Worm (Caenorhabditis elegans) whole organism, early embryonic: ENCODE data around the gene his-70.

Experiments used
- B0310.2 ChIP-seq: sonication (generic microtip); optimal IDR thresholded peaks from 2 replicates; lab custom pipeline; 2016; ENCODE audit warnings: mild to moderate bottlenecking, missing genetic modification characterization, missing compliant biosample characterization
- F13C5.2 ChIP-seq: sonication (generic microtip); optimal IDR thresholded peaks from 2 replicates; lab custom pipeline; 2017; ENCODE audit warnings: mild to moderate bottlenecking, missing genetic modification characterization, inconsistent platforms, missing compliant biosample characterization
- aly-1 ChIP-seq: sonication (generic microtip); optimal IDR thresholded peaks from 2 replicates; lab custom pipeline; 2016; ENCODE audit warnings: missing genetic modification characterization, missing compliant biosample characterization
- ama-1 ChIP-seq: fragments of 150-350 bp; optimal IDR thresholded peaks from 2 replicates; lab custom pipeline; 2014
- ceh-13 ChIP-seq: fragments of 200-800 bp; sonication (Bioruptor generic); optimal IDR thresholded peaks from 2 replicates; lab custom pipeline; 2018; ENCODE audit warnings: mild to moderate bottlenecking, missing genetic modification characterization, missing compliant biosample characterization
- ceh-36 ChIP-seq: sonication (generic microtip); optimal IDR thresholded peaks from 2 replicates; lab custom pipeline; 2016; ENCODE audit warnings: missing genetic modification characterization, inconsistent platforms, missing compliant biosample characterization
- ets-7 ChIP-seq: sonication (generic microtip); optimal IDR thresholded peaks from 2 replicates; lab custom pipeline; 2016; ENCODE audit warnings: missing genotype, missing genetic modification characterization, missing compliant biosample characterization
- flt-1 ChIP-seq: fragments of 200-800 bp; sonication (Bioruptor generic); IDR thresholded peaks from 2 replicates; pipeline ENCODE4 v1.3.6; 2022; ENCODE audit warnings: missing genetic modification characterization, missing compliant biosample characterization
- hmbx-1 ChIP-seq: sonication (generic microtip); optimal IDR thresholded peaks from 2 replicates; lab custom pipeline; 2016; ENCODE audit warnings: mild to moderate bottlenecking, missing genetic modification characterization, missing compliant biosample characterization
- hmg-4 ChIP-seq: fragments of 200-800 bp; sonication (Bioruptor generic); optimal IDR thresholded peaks from 2 replicates; lab custom pipeline; 2018; ENCODE audit warnings: mild to moderate bottlenecking, missing genetic modification characterization, missing compliant biosample characterization
- hnd-1 ChIP-seq: sonication (generic microtip); optimal IDR thresholded peaks from 2 replicates; lab custom pipeline; 2016; ENCODE audit warnings: missing genetic modification characterization, missing compliant biosample characterization
- pes-1 ChIP-seq: fragments of 200-800 bp; sonication (Bioruptor generic); IDR thresholded peaks from 2 replicates; pipeline ENCODE4 v1.3.6; 2022; ENCODE audit warnings: missing genetic modification reagents, missing genetic modification characterization, missing compliant biosample characterization
- scrt-1 ChIP-seq: fragments of 200-800 bp; sonication (Bioruptor generic); IDR thresholded peaks from 2 replicates; pipeline ENCODE4 v1.3.6; 2022; ENCODE audit warnings: missing genetic modification characterization, missing compliant biosample characterization
- sea-1 ChIP-seq: fragments of 200-800 bp; sonication (Bioruptor generic); conservative IDR thresholded peaks from 2 replicates; pipeline ENCODE4 v1.3.6; 2022; ENCODE audit warnings: missing genetic modification characterization, missing compliant biosample characterization
- tbx-11 ChIP-seq: fragments of 200-800 bp; sonication (Bioruptor generic); IDR thresholded peaks from 2 replicates; pipeline ENCODE4 v1.3.6; 2022; ENCODE audit warnings: missing genetic modification characterization, missing compliant biosample characterization
- tbx-37 ChIP-seq: fragments of 200-800 bp; sonication (Bioruptor generic); conservative IDR thresholded peaks from 2 replicates; pipeline ENCODE4 v1.3.6; 2022; ENCODE audit warnings: missing genetic modification reagents, missing genetic modification characterization, missing compliant biosample characterization
- tra-4 ChIP-seq: sonication (generic microtip); optimal IDR thresholded peaks from 2 replicates; lab custom pipeline; 2017; ENCODE audit warnings: missing genetic modification characterization, missing compliant biosample characterization

his-70 gene

ce11 chrIII:4099884-4100596 is 40.1 kb upstream of the his-70 start:
- TF ChIP-seq ceh-36 (tag; lab: Kevin White, UChicago) (peak; percentile 64), F13C5.2 (tag; lab: Kevin White, UChicago) (no peak), tra-4 (tag; lab: Kevin White, UChicago) (no peak)

- TF ChIP-seq tbx-37 (GFP tag; lab: Robert Waterston, UW) (no peak), ets-7 (no peak), aly-1 (peak; percentile 26), tbx-11 (GFP tag; lab: Robert Waterston, UW) (no peak), ama-1 (lab: Kevin White, UChicago) (no peak), ceh-13 (no peak)
Measured at ce11 chrIII:4098751-4099150, 38.8 kb upstream of the his-70 start.

DNA sequence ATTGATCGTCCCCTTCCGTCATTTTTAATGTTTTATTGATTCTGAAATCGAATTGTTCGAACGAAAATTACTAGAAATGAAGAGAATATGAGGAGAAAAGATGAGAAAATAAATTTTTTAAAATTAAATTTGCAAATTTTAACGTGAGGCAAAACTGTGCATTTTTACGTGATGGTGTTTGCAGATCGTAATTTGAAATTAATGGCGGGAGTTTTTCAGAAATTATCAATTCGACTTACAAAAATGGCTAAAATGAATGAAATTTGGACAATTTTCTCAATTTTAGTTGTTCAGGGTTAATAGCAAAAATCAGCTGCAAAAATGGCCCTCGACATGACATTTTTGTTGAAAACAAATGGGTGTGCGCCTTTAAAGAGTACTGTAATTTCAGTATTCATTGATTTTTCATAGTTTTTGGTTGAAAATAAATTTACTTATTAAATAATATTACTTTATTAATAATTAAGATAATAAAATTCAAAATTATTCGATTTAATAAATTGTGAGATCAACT is 38.2 kb upstream of the his-70 start, which contains the start of gene rei-1:
rei-1 (minus strand) TSS at position 84 of the 514 bp plus-strand sequence.
- no peak for TF ChIP-seq scrt-1 (GFP tag; lab: Robert Waterston, UW)
- TF ChIP-seq pes-1, result no peak
- TF ChIP-seq flt-1 (GFP tag; lab: Robert Waterston, UW), result no peak
- TF ChIP-seq hmbx-1 (tag; lab: Kevin White, UChicago), result no peak
- no peak for TF ChIP-seq tbx-37 (GFP tag; lab: Robert Waterston, UW)
- TF ChIP-seq aly-1, result no peak
- no peak for TF ChIP-seq hmg-4 (GFP tag; lab: Kevin White, UChicago)
- no peak for TF ChIP-seq ama-1 (lab: Kevin White, UChicago)
- no peak for TF ChIP-seq B0310.2 (tag; lab: Kevin White, UChicago)
- TF ChIP-seq tra-4 (tag; lab: Kevin White, UChicago), result no peak
- TF ChIP-seq ceh-36 (tag; lab: Kevin White, UChicago), result no peak
- TF ChIP-seq sea-1 (GFP tag; lab: Robert Waterston, UW), result no peak
- no peak for TF ChIP-seq ets-7
- no peak for TF ChIP-seq F13C5.2 (tag; lab: Kevin White, UChicago)
- TF ChIP-seq ceh-13, result no peak

DNA sequence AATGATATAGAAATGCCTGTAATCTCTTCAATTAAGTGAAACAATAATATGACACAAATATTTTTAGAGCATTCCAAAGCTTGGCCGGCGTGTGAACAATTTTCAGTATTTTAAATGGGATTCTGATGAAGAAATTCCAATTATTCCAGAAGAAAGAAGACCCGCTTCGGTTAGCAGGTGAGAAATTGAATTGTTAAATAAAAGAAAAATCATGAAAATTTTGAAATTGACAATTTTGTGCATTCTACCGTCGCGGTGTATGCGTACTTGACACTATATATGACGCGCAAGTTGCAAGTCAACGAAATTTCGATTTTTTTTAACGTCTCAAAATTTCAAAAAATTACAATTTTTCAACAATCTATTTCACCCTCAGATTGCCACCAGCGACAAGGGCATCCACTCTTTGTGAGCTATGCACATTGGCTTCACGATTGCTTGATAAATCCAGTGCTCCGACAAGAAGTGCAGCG is 36.5 kb upstream of the his-70 start:
- no peak for TF ChIP-seq hmbx-1 (tag; lab: Kevin White, UChicago)
- TF ChIP-seq tra-4 (tag; lab: Kevin White, UChicago), result no peak
- TF ChIP-seq ama-1 (lab: Kevin White, UChicago), result no peak
- no peak for TF ChIP-seq tbx-11 (GFP tag; lab: Robert Waterston, UW)
- TF ChIP-seq tbx-37 (GFP tag; lab: Robert Waterston, UW), result no peak
- TF ChIP-seq F13C5.2 (tag; lab: Kevin White, UChicago), result no peak
- no peak for TF ChIP-seq ceh-13
- no peak for TF ChIP-seq aly-1
- no peak for TF ChIP-seq hnd-1 (tag; lab: Kevin White, UChicago)
- no peak for TF ChIP-seq sea-1 (GFP tag; lab: Robert Waterston, UW)
- TF ChIP-seq ceh-36 (tag; lab: Kevin White, UChicago), result no peak
- no peak for TF ChIP-seq ets-7
- no peak for TF ChIP-seq pes-1
- TF ChIP-seq flt-1 (GFP tag; lab: Robert Waterston, UW), result no peak
- no peak for TF ChIP-seq hmg-4 (GFP tag; lab: Kevin White, UChicago)
- TF ChIP-seq B0310.2 (tag; lab: Kevin White, UChicago), result no peak
- no peak for TF ChIP-seq scrt-1 (GFP tag; lab: Robert Waterston, UW)

DNA sequence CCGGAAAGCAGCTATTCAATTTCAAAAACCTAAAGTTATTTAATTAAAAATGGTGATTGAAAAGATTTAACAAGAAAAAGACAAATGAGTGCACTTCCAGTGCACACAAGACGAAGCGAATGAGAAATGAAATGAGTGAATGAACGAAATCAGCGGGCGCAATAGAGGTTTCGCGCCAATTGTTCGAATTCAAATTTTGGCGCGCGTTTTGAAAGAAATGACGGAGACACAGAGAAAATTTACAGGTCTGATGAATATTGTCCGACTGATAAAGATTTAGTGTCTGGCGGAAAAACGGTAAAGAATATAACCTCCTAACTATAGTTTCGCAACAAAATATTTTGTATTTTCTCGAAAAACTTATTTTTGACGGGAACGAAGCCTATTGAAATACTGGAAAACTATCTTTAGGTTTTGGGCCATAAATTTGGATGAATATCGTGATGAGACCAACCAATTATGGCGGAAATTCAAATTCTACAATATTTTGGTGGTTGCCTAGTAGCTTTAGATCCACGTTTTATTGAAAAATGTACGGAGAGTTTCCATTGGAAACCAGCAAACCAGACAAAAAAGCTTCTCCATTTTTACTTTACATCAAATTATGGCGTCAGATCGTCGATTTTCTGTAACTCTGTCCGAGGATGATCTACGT is 35.6 kb upstream of the his-70 start, which contains the start of gene C03C10.7:
C03C10.7 (plus strand) TSS at position 605 of the 655 bp plus-strand sequence.
- no peak for TF ChIP-seq F13C5.2 (tag; lab: Kevin White, UChicago)
- no peak for TF ChIP-seq hmg-4 (GFP tag; lab: Kevin White, UChicago)
- TF ChIP-seq flt-1 (GFP tag; lab: Robert Waterston, UW), result no peak
- no peak for TF ChIP-seq B0310.2 (tag; lab: Kevin White, UChicago)
- TF ChIP-seq tra-4 (tag; lab: Kevin White, UChicago), result no peak
- no peak for TF ChIP-seq tbx-11 (GFP tag; lab: Robert Waterston, UW)
- TF ChIP-seq sea-1 (GFP tag; lab: Robert Waterston, UW), result no peak
- TF ChIP-seq tbx-37 (GFP tag; lab: Robert Waterston, UW), result no peak
- no peak for TF ChIP-seq ama-1 (lab: Kevin White, UChicago)
- no peak for TF ChIP-seq scrt-1 (GFP tag; lab: Robert Waterston, UW)
- no peak for TF ChIP-seq ceh-13
- no peak for TF ChIP-seq ceh-36 (tag; lab: Kevin White, UChicago)
- no peak for TF ChIP-seq ets-7
- TF ChIP-seq hnd-1 (tag; lab: Kevin White, UChicago), result no peak
- TF ChIP-seq hmbx-1 (tag; lab: Kevin White, UChicago), result no peak
- no peak for TF ChIP-seq pes-1
- no peak for TF ChIP-seq aly-1

DNA sequence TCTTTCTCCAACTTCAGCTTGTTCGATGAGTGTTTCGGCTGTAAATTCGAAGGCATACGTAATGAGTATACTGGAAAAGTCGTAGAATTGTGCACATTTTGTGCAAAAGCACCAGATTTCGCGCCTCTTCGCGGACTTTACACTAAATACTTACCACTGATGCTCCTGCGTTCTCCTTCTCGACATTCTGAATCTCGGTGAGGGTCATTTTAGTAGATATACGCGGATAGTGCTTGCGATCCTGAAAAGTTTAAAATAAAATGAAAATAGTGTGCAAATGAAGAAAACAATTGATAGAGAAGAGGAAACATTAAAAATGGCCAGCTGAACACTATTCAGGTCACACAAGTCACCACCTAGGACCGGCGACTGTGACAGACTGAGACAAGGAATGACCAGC is 34.8 kb upstream of the his-70 start, which contains the start of gene rnr-2:
rnr-2 (minus strand) TSS at position 241 of the 400 bp plus-strand sequence.
- TF ChIP-seq ama-1 (lab: Kevin White, UChicago) (peak; percentile 80), hmbx-1 (tag; lab: Kevin White, UChicago) (no peak), pes-1 (no peak)

DNA sequence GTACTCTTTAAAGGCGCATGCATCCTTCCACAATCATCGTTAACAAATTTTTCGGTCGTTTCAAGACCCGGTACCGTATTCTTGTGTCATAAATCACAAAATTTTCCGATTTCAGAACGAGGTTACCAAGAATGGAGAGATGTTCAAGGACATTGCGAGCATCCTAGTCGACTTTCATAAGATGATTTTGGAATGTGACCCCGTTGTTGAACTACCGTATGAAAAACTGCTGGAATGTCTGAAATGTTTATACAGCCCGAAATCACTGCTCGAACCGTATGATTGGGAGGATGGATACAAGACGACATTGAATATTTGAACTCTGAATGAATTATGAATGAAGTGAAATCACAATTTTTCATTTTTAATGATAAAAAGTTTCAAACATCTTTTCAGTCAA is 33.0 kb upstream of the his-70 start:
- peak; percentile 86 for TF ChIP-seq ama-1 (lab: Kevin White, UChicago)
- no peak for TF ChIP-seq hmbx-1 (tag; lab: Kevin White, UChicago)
